Worm (Caenorhabditis elegans) whole organism, L2 larva: Measurements from ENCODE around the gene clec-240.

Experiments
- R02D3.7 ChIP-seq: fragments of 150-350 bp; optimal IDR thresholded peaks from 2 replicates; lab custom pipeline; 2014; ENCODE audit warnings: missing biosample characterization, missing genetic modification characterization
- Y55F3AM.14 ChIP-seq: fragments of 200-800 bp; sonication (Bioruptor generic); optimal IDR thresholded peaks from 2 replicates; lab custom pipeline; 2018; ENCODE audit warnings: mild to moderate bottlenecking, missing genetic modification characterization, missing compliant biosample characterization
- ZK546.5 ChIP-seq: sonication (generic microtip); optimal IDR thresholded peaks from 2 replicates; lab custom pipeline; 2017; ENCODE audit warnings: missing biosample characterization, missing genetic modification characterization
- alr-1 ChIP-seq: fragments of 150-350 bp; optimal IDR thresholded peaks from 2 replicates; lab custom pipeline; 2014; ENCODE audit warnings: missing biosample characterization, missing genetic modification characterization
- aly-2 ChIP-seq: fragments of 150-350 bp; optimal IDR thresholded peaks from 2 replicates; lab custom pipeline; 2014; ENCODE audit warnings: missing biosample characterization, missing genetic modification characterization
- ama-1 ChIP-seq: fragments of 150-350 bp; optimal IDR thresholded peaks from 2 replicates; lab custom pipeline; 2018; ENCODE audit warnings: inconsistent platforms
- blmp-1 ChIP-seq: sonication (generic microtip); optimal IDR thresholded peaks from 2 replicates; lab custom pipeline; 2017; ENCODE audit warnings: missing genetic modification characterization, mild to moderate bottlenecking, missing compliant biosample characterization, antibody characterized with exemption, moderate library complexity; ENCODE audit not compliant: insufficient read depth
- ceh-16 ChIP-seq: fragments of 150-350 bp; optimal IDR thresholded peaks from 2 replicates; lab custom pipeline; 2014; ENCODE audit warnings: missing biosample characterization, missing genetic modification characterization
- ceh-82 ChIP-seq: fragments of 150-350 bp; optimal IDR thresholded peaks from 2 replicates; lab custom pipeline; 2014; ENCODE audit warnings: missing biosample characterization, missing genetic modification characterization
- crh-2 ChIP-seq: sonication (generic microtip); optimal IDR thresholded peaks from 2 replicates; lab custom pipeline; 2017; ENCODE audit warnings: missing biosample characterization, missing genetic modification characterization
- dmd-4 ChIP-seq: sonication (generic microtip); optimal IDR thresholded peaks from 2 replicates; lab custom pipeline; 2017; ENCODE audit warnings: missing biosample characterization, missing genetic modification characterization
- elt-1 ChIP-seq: fragments of 150-350 bp; optimal IDR thresholded peaks from 2 replicates; lab custom pipeline; 2014; ENCODE audit warnings: missing biosample characterization, missing genetic modification characterization
- elt-3 ChIP-seq: sonication (generic microtip); optimal IDR thresholded peaks from 2 replicates; lab custom pipeline; 2017; ENCODE audit warnings: missing biosample characterization, missing genetic modification characterization
- gmeb-1 ChIP-seq: fragments of 150-350 bp; optimal IDR thresholded peaks from 2 replicates; lab custom pipeline; 2014; ENCODE audit warnings: missing biosample characterization, missing genetic modification characterization
- lin-13 ChIP-seq: fragments of 150-350 bp; optimal IDR thresholded peaks from 2 replicates; lab custom pipeline; 2014; ENCODE audit warnings: missing biosample characterization, missing genetic modification reagents, missing genetic modification characterization
- lin-39 ChIP-seq: fragments of 150-350 bp; optimal IDR thresholded peaks from 2 replicates; lab custom pipeline; 2014; ENCODE audit warnings: missing biosample characterization, missing genetic modification reagents, missing genetic modification characterization
- lsy-2 ChIP-seq, 2 experiments: fragments of 150-350 bp in 1 of 2; sonication (generic microtip) in 1 of 2; optimal IDR thresholded peaks; 2 replicates each; lab custom pipeline; 2014 to 2017; ENCODE audit warnings: missing biosample characterization in 2 of 2, missing genetic modification characterization in 2 of 2
- mab-5 ChIP-seq: fragments of 150-350 bp; optimal IDR thresholded peaks from 2 replicates; lab custom pipeline; 2014; ENCODE audit warnings: missing biosample characterization, missing genetic modification characterization
- mdl-1 ChIP-seq, 2 experiments: fragments of 150-350 bp in 1 of 2; sonication (generic microtip) in 1 of 2; optimal IDR thresholded peaks; 2 replicates each; lab custom pipeline; 2017; ENCODE audit warnings: missing biosample characterization in 2 of 2, missing genetic modification characterization in 2 of 2
- nhr-10 ChIP-seq: sonication (generic microtip); optimal IDR thresholded peaks from 2 replicates; lab custom pipeline; 2017; ENCODE audit warnings: missing biosample characterization, missing genetic modification characterization
- nhr-11 ChIP-seq: fragments of 150-350 bp; optimal IDR thresholded peaks from 2 replicates; lab custom pipeline; 2014; ENCODE audit warnings: missing biosample characterization, missing genetic modification characterization
- nhr-12 ChIP-seq: fragments of 150-350 bp; optimal IDR thresholded peaks from 2 replicates; lab custom pipeline; 2014; ENCODE audit warnings: missing biosample characterization, missing genetic modification characterization
- nhr-21 ChIP-seq: fragments of 150-350 bp; optimal IDR thresholded peaks from 2 replicates; lab custom pipeline; 2014; ENCODE audit warnings: missing biosample characterization, missing genetic modification characterization
- nhr-23 ChIP-seq: fragments of 150-350 bp; optimal IDR thresholded peaks from 2 replicates; lab custom pipeline; 2014; ENCODE audit warnings: missing biosample characterization, missing genetic modification reagents, missing genetic modification characterization
- nhr-25 ChIP-seq: fragments of 150-350 bp; sonication (generic microtip); optimal IDR thresholded peaks from 3 replicates; lab custom pipeline; 2014; ENCODE audit warnings: missing biosample characterization, missing genetic modification characterization
- nhr-77 ChIP-seq: fragments of 150-350 bp; optimal IDR thresholded peaks from 2 replicates; lab custom pipeline; 2014; ENCODE audit warnings: missing biosample characterization, missing genetic modification characterization
- peb-1 ChIP-seq: fragments of 150-350 bp; optimal IDR thresholded peaks from 2 replicates; lab custom pipeline; 2014; ENCODE audit warnings: missing biosample characterization, missing genetic modification characterization
- skn-1 ChIP-seq: sonication (generic microtip); optimal IDR thresholded peaks from 2 replicates; lab custom pipeline; 2017; ENCODE audit warnings: missing biosample characterization, missing genetic modification characterization
- sma-3 ChIP-seq: sonication (generic microtip); optimal IDR thresholded peaks from 2 replicates; lab custom pipeline; 2016; ENCODE audit warnings: missing genetic modification reagents, missing genetic modification characterization, missing compliant biosample characterization
- sma-9 ChIP-seq, 2 experiments: fragments of 150-350 bp in 1 of 2; sonication (generic microtip) in 1 of 2; optimal IDR thresholded peaks; 2 replicates each; lab custom pipeline; 2014 to 2016; ENCODE audit warnings: missing genetic modification characterization in 2 of 2, mild to moderate bottlenecking in 1 of 2, missing biosample characterization in 1 of 2, missing compliant biosample characterization in 1 of 2, missing genetic modification reagents in 1 of 2, moderate library complexity in 1 of 2
- snpc-4 ChIP-seq: fragments of 150-350 bp; optimal IDR thresholded peaks from 2 replicates; lab custom pipeline; 2014; ENCODE audit warnings: missing biosample characterization, missing genetic modification characterization
- unc-39 ChIP-seq: fragments of 150-350 bp; optimal IDR thresholded peaks from 2 replicates; lab custom pipeline; 2014; ENCODE audit warnings: missing biosample characterization, missing genetic modification characterization
- unc-55 ChIP-seq: fragments of 150-350 bp; sonication (generic microtip); optimal IDR thresholded peaks from 3 replicates; lab custom pipeline; 2014; ENCODE audit warnings: missing biosample characterization, missing genetic modification reagents, missing genetic modification characterization
- unc-62 ChIP-seq: fragments of 150-350 bp; optimal IDR thresholded peaks from 2 replicates; lab custom pipeline; 2014; ENCODE audit warnings: missing biosample characterization, missing genetic modification reagents, missing genetic modification characterization
- zag-1 ChIP-seq: fragments of 150-350 bp; optimal IDR thresholded peaks from 2 replicates; lab custom pipeline; 2014; ENCODE audit warnings: missing biosample characterization, missing genetic modification characterization
- ztf-1 ChIP-seq: fragments of 200-800 bp; sonication (Bioruptor generic); conservative IDR thresholded peaks from 2 replicates; pipeline ENCODE4 v1.3.6; 2022; ENCODE audit warnings: missing genetic modification characterization, missing compliant biosample characterization
- ztf-11 ChIP-seq: sonication (generic microtip); optimal IDR thresholded peaks from 2 replicates; lab custom pipeline; 2017; ENCODE audit warnings: missing biosample characterization, missing genetic modification characterization
- ztf-4 ChIP-seq: fragments of 150-350 bp; optimal IDR thresholded peaks from 2 replicates; lab custom pipeline; 2014; ENCODE audit warnings: missing biosample characterization, missing genetic modification characterization

clec-240 gene

DNA sequence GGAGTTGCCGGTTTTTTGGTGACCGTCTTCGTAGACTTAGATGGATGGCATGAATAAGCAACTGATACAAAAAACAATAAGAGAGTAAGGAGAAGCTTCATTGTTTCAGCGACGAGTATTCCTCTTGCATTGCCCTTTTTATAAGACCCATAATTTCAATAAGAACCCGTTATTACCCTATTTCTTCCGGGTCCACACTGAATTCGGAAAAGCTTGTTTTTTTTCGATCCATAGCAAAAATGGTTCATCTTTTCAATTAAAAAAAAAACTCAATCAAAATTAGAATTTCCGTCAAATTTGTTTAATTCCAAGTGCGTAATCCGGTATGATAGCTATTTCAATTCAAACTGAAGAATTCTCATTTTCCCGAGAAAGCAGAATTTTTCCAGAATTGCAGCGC is 22.8 kb upstream of the clec-240 start, which contains the start of gene Y102A5C.40:
Y102A5C.40 (minus strand) TSS at position 101 of the 400 bp plus-strand sequence.
- TF ChIP-seq crh-2 (tag; lab: Kevin White, UChicago) (no peak), snpc-4 (tag; lab: Kevin White, UChicago) (no peak), peb-1 (tag; lab: Kevin White, UChicago) (no peak), nhr-77 (tag; lab: Kevin White, UChicago) (no peak), blmp-1 (tag; lab: Kevin White, UChicago) (no peak), ztf-11 (no peak), elt-3 (no peak), elt-1 (tag; lab: Kevin White, UChicago) (no peak), sma-3 (no peak), nhr-10 (tag; lab: Kevin White, UChicago) (no peak), nhr-25 (tag; lab: Kevin White, UChicago) (no peak), ztf-1 (GFP tag; lab: Robert Waterston, UW) (no peak)

DNA sequence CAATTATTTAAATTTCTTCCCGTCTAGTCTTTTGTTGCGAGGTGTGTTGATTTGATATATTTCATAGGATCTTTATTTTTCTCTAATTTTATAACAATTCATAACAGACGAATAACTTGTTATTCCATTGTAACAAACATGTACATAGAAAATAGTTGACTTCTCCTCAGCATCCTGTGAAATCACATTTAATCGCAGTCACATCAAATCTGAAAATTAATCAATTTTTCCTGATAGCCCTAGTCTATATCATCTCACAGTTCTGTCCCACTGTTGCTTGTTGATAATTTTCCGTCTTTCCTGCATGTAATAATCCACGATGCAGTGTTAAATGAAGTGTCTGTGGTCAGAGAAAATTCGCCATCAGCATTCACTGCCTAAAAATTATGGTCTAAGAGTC is 22.0 kb upstream of the clec-240 start:
- no peak for TF ChIP-seq nhr-21 (tag; lab: Kevin White, UChicago)
- no peak for TF ChIP-seq ztf-4
- no peak for TF ChIP-seq ceh-82 (tag; lab: Kevin White, UChicago)
- TF ChIP-seq aly-2 (tag; lab: Kevin White, UChicago) = no peak
- no peak for TF ChIP-seq dmd-4 (tag; lab: Kevin White, UChicago)
- TF ChIP-seq crh-2 (tag; lab: Kevin White, UChicago) = no peak
- no peak for TF ChIP-seq ZK546.5
- TF ChIP-seq unc-62 (GFP tag; lab: Kevin White, UChicago) = no peak
- TF ChIP-seq unc-39 = no peak
- TF ChIP-seq elt-3 = no peak
- no peak for TF ChIP-seq skn-1 (tag; lab: Kevin White, UChicago)
- TF ChIP-seq mab-5 (tag; lab: Kevin White, UChicago) = no peak
- no peak for TF ChIP-seq nhr-25 (tag; lab: Kevin White, UChicago)
- no peak for TF ChIP-seq sma-9 (GFP tag; optimal IDR thresholded peaks at IDR 0.05; lab: Kevin White, UChicago)
- no peak for TF ChIP-seq sma-9 (tag; optimal IDR thresholded peaks at IDR 0.05; lab: Kevin White, UChicago)

DNA sequence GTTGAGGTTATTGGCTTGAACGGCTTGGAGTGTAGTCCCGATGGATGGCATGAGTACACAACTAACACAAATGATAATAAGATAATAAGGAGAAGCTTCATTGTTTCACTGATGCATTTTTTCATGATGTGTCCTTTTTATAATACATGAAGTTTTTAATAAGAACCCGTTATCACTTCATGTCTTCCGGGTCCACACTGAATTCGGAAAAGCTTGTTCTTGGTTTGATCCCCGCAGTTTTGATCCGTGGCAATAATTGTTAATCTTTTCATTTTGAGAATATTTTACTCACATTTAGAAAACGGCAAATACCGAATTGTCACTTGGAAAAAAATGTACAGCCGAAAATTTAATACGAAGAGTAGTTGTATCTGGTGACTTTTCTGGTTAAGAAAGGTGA is 21.2 kb upstream of the clec-240 start, which contains the start of gene Y102A5C.27:
Y102A5C.27 (minus strand) TSS at position 101 of the 400 bp plus-strand sequence.
- TF ChIP-seq crh-2 (tag; lab: Kevin White, UChicago) = no peak
- no peak for TF ChIP-seq skn-1 (tag; lab: Kevin White, UChicago)
- no peak for TF ChIP-seq lsy-2 (tag; optimal IDR thresholded peaks at IDR 0.05; lab: Kevin White, UChicago)
- TF ChIP-seq ama-1 = no peak
- no peak for TF ChIP-seq mdl-1 (tag; optimal IDR thresholded peaks at IDR 0.05; lab: Kevin White, UChicago)
- no peak for TF ChIP-seq ceh-82 (tag; lab: Kevin White, UChicago)
- TF ChIP-seq unc-62 (GFP tag; lab: Kevin White, UChicago) = no peak
- TF ChIP-seq, all 48 proteins: peak for 0

DNA sequence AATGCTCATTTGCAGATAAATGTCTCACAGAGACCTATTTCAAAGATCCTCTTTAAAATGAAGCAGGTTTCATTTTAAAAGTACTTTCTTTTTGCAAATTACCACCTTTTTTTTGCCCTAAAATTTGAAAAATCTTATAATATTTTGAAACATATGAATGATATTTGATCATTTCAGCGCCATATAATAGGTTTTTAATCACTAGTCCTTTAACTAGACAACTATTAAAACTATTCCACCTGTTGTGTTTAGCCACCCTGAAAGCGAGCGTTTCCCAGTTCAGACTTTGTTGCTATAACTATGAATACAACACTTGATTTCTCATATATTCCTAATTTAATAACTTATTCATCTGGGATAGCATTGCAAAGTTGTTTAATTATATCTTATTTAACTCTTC is 18.1 kb upstream of the clec-240 start, which contains the start of gene srz-95:
srz-95 (plus strand) TSS at position 301 of the 400 bp plus-strand sequence.
- TF ChIP-seq aly-2 (tag; lab: Kevin White, UChicago) (no peak), nhr-23 (no peak), elt-1 (tag; lab: Kevin White, UChicago) (no peak), nhr-11 (tag; lab: Kevin White, UChicago) (no peak), lin-39 (tag; lab: Kevin White, UChicago) (no peak), dmd-4 (tag; lab: Kevin White, UChicago) (no peak), alr-1 (no peak), Y55F3AM.14 (GFP tag; lab: Kevin White, UChicago) (no peak), lin-13 (GFP tag; lab: Kevin White, UChicago) (no peak), sma-3 (no peak), R02D3.7 (tag; lab: Kevin White, UChicago) (no peak), nhr-12 (no peak), zag-1 (tag; lab: Kevin White, UChicago) (no peak), elt-3 (no peak), snpc-4 (tag; lab: Kevin White, UChicago) (no peak), unc-55 (GFP tag; lab: Kevin White, UChicago) (no peak), gmeb-1 (tag; lab: Kevin White, UChicago) (no peak), crh-2 (tag; lab: Kevin White, UChicago) (no peak), ceh-16 (no peak), nhr-10 (tag; lab: Kevin White, UChicago) (no peak)
